Worm (Caenorhabditis elegans): Measurements from ENCODE around the gene H43E16.1.

Gene H43E16.1

ce11 chrII:6707496-6708260, 33.6 kb downstream of the H43E16.1 start (continued):
- peak in 1 of 3 experiments; percentile 1 for TF ChIP-seq ceh-82 (tag; optimal IDR thresholded peaks at IDR 0.05)
- no peak for TF ChIP-seq nhr-84 (tag; optimal IDR thresholded peaks at IDR 0.05)
- TF ChIP-seq jun-1 (tag; optimal IDR thresholded peaks at IDR 0.05), result no peak
- no peak for TF ChIP-seq efl-3 (GFP tag; optimal IDR thresholded peaks at IDR 0.05)
- TF ChIP-seq unc-30 (tag; optimal IDR thresholded peaks at IDR 0.05), result no peak
- peak; percentile 5 for TF ChIP-seq unc-86 (tag; optimal IDR thresholded peaks at IDR 0.05)
- TF ChIP-seq rnt-1 (tag; optimal IDR thresholded peaks at IDR 0.05), result peak; percentile 85
- TF ChIP-seq fkh-8 (tag; optimal IDR thresholded peaks at IDR 0.05), result no peak
- TF ChIP-seq mef-2 (tag; optimal IDR thresholded peaks at IDR 0.05), result no peak
- TF ChIP-seq dsc-1 (tag; optimal IDR thresholded peaks at IDR 0.05), result peak; percentile 61
- no peak for TF ChIP-seq alr-1 (tag; optimal IDR thresholded peaks at IDR 0.05; ENCODE audit: borderline replicate concordance)
- TF ChIP-seq lin-35 (GFP tag; optimal IDR thresholded peaks at IDR 0.05), result peak in 1 of 2 experiments; percentile 2
- TF ChIP-seq lin-13 (GFP tag; optimal IDR thresholded peaks at IDR 0.05), result peak; percentile 3
- TF ChIP-seq C04F5.9 (tag; optimal IDR thresholded peaks at IDR 0.05), result no peak
- TF ChIP-seq vab-15 (tag; optimal IDR thresholded peaks at IDR 0.05), result peak; percentile 15
- TF ChIP-seq sox-4 (tag; optimal IDR thresholded peaks at IDR 0.05), result no peak
- TF ChIP-seq unc-62 (GFP tag; optimal IDR thresholded peaks at IDR 0.05), result no peak
- no peak for TF ChIP-seq pax-3 (tag; optimal IDR thresholded peaks at IDR 0.05)
- no peak for TF ChIP-seq nhr-76 (tag; optimal IDR thresholded peaks at IDR 0.05)
- peak in 1 of 2 experiments; percentile 33 for TF ChIP-seq lsy-2 (tag; optimal IDR thresholded peaks at IDR 0.05)
- no peak for TF ChIP-seq sup-37 (GFP tag; optimal IDR thresholded peaks at IDR 0.05)
- TF ChIP-seq egl-13 (tag; optimal IDR thresholded peaks at IDR 0.05), result no peak
- no peak for TF ChIP-seq snpc-4 (tag; optimal IDR thresholded peaks at IDR 0.05)
- TF ChIP-seq irx-1 (tag; optimal IDR thresholded peaks at IDR 0.05), result peak; percentile 5
- no peak for TF ChIP-seq zag-1 (tag; optimal IDR thresholded peaks at IDR 0.05)
- TF ChIP-seq skn-1 (tag; optimal IDR thresholded peaks at IDR 0.05), result no peak
- no peak for TF ChIP-seq ztf-11 (tag; optimal IDR thresholded peaks at IDR 0.05)
- peak; percentile 85 for TF ChIP-seq lin-39 (tag; optimal IDR thresholded peaks at IDR 0.05)
- TF ChIP-seq zip-4 (GFP tag; optimal IDR thresholded peaks at IDR 0.05), result no peak
- TF ChIP-seq aly-2 (tag; optimal IDR thresholded peaks at IDR 0.05), result no peak
- no peak for TF ChIP-seq ets-5 (GFP tag; IDR thresholded peaks at IDR 0.05)
- TF ChIP-seq F16B12.6 (tag; optimal IDR thresholded peaks at IDR 0.05), result no peak

DNA sequence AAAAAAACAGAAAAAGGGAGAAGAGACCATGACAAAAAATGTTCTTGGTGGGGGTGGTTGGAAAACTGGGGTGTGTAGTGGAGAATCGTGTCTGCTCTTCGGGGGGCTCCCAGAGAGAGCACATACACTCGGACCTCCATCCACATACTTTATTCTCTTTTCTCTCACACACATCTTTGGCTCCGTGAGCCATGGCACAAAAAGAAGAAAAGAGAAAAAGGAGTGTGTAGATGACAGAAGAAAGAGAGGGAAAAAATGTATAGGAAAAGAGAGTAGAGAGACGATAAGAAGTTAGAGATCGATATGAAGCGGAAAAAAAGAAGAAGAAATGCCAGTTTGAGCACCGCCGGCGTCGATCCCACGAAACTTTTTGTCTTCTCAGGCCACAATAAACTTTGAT, 34.9 kb downstream of the H43E16.1 start:
- peak; percentile 13 for TF ChIP-seq tbx-2 (tag; optimal IDR thresholded peaks at IDR 0.05)
- no peak for TF ChIP-seq C04F5.9 (tag; optimal IDR thresholded peaks at IDR 0.05)
- peak; percentile 29 for TF ChIP-seq nhr-47 (tag; optimal IDR thresholded peaks at IDR 0.05)
- TF ChIP-seq snpc-4 (tag; optimal IDR thresholded peaks at IDR 0.05), result no peak
- peak; percentile 40 for TF ChIP-seq swsn-7 (tag; optimal IDR thresholded peaks at IDR 0.05)
- TF ChIP-seq nhr-28 (tag; optimal IDR thresholded peaks at IDR 0.05), result no peak
- no peak for TF ChIP-seq elt-3 (tag; optimal IDR thresholded peaks at IDR 0.05)
- TF ChIP-seq alr-1 (tag; optimal IDR thresholded peaks at IDR 0.05; ENCODE audit: borderline replicate concordance), result no peak
- TF ChIP-seq nhr-11 (tag; optimal IDR thresholded peaks at IDR 0.05), result no peak
- TF ChIP-seq hpl-2 (GFP tag; optimal IDR thresholded peaks at IDR 0.05), result no peak
- TF ChIP-seq unc-86 (tag; optimal IDR thresholded peaks at IDR 0.05), result no peak
- TF ChIP-seq hlh-17 (GFP tag; optimal IDR thresholded peaks at IDR 0.05; ENCODE audit: borderline replicate concordance), result no peak
- no peak for TF ChIP-seq skn-1 (tag; optimal IDR thresholded peaks at IDR 0.05)
- 0 out of 2 replicates have a peak, but pooled peaks have one; percentile 19 for TF ChIP-seq isw-1 (GFP tag; IDR thresholded peaks at IDR 0.05)
- TF ChIP-seq vab-15 (tag; optimal IDR thresholded peaks at IDR 0.05), result no peak
- peak in 1 of 3 experiments; percentile 13 for TF ChIP-seq dpl-1 (GFP tag; optimal IDR thresholded peaks at IDR 0.05)
- TF ChIP-seq pag-3 (tag; optimal IDR thresholded peaks at IDR 0.05; ENCODE audit: borderline replicate concordance, insufficient read depth), result no peak
- TF ChIP-seq blmp-1 (tag; optimal IDR thresholded peaks at IDR 0.05), result no peak
- peak; percentile 49 for TF ChIP-seq rnt-1 (tag; optimal IDR thresholded peaks at IDR 0.05)
- TF ChIP-seq dsc-1 (tag; optimal IDR thresholded peaks at IDR 0.05), result peak; percentile 14
- TF ChIP-seq snu-23 (GFP tag; optimal IDR thresholded peaks at IDR 0.05), result peak; percentile 58
- TF ChIP-seq fkh-4 (tag; optimal IDR thresholded peaks at IDR 0.05; ENCODE audit: borderline replicate concordance), result no peak
- TF ChIP-seq lin-35 (GFP tag; optimal IDR thresholded peaks at IDR 0.05), result peak in 1 of 2 experiments; percentile 18
- TF ChIP-seq lsy-2 (tag; optimal IDR thresholded peaks at IDR 0.05), result peak; percentile 9 to 66
- no peak for TF ChIP-seq sptf-1 (tag; optimal IDR thresholded peaks at IDR 0.05)
- no peak for TF ChIP-seq irx-1 (tag; optimal IDR thresholded peaks at IDR 0.05)
- no peak for TF ChIP-seq mab-9 (GFP tag; IDR thresholded peaks at IDR 0.05)
- no peak for TF ChIP-seq ceh-8 (GFP tag; optimal IDR thresholded peaks at IDR 0.05)

Measured in whole organism, L1 larva.